Worm (Caenorhabditis elegans) whole organism, late embryonic: ENCODE data around the gene clec-61.

Experiments
- C38D4.7 ChIP-seq: fragments of 200-800 bp; sonication (Bioruptor generic); optimal IDR thresholded peaks from 2 replicates; lab custom pipeline; 2018; ENCODE audit warnings: mild to moderate bottlenecking, missing genetic modification characterization, moderate library complexity, missing compliant biosample characterization
- K02D7.2 ChIP-seq: sonication (generic microtip); optimal IDR thresholded peaks from 2 replicates; lab custom pipeline; 2017; ENCODE audit warnings: mild to moderate bottlenecking, missing genetic modification characterization, missing compliant biosample characterization
- T23F11.4 ChIP-seq: fragments of 200-800 bp; sonication (Bioruptor generic); optimal IDR thresholded peaks from 2 replicates; lab custom pipeline; 2018; ENCODE audit warnings: mild to moderate bottlenecking, missing genetic modification characterization, missing compliant biosample characterization
- Y22D7AL.16 ChIP-seq: sonication (generic microtip); optimal IDR thresholded peaks from 2 replicates; lab custom pipeline; 2016; ENCODE audit warnings: missing genetic modification characterization, missing compliant biosample characterization
- ahr-1 ChIP-seq: sonication (generic microtip); optimal IDR thresholded peaks from 2 replicates; lab custom pipeline; 2016; ENCODE audit warnings: missing genetic modification characterization, missing compliant biosample characterization
- ama-1 ChIP-seq: fragments of 150-350 bp; optimal IDR thresholded peaks from 2 replicates; lab custom pipeline; 2014
- ceh-14 ChIP-seq: sonication (generic microtip); optimal IDR thresholded peaks from 2 replicates; lab custom pipeline; 2016; ENCODE audit warnings: missing genotype, missing genetic modification characterization, missing compliant biosample characterization
- ceh-19 ChIP-seq: fragments of 200-800 bp; sonication (Bioruptor generic); optimal IDR thresholded peaks from 2 replicates; lab custom pipeline; 2018; ENCODE audit warnings: mild to moderate bottlenecking, missing genetic modification characterization, missing compliant biosample characterization
- ceh-2 ChIP-seq: sonication (generic microtip); optimal IDR thresholded peaks from 2 replicates; lab custom pipeline; 2016; ENCODE audit warnings: missing genotype, missing genetic modification characterization, missing compliant biosample characterization
- ceh-24 ChIP-seq: sonication (generic microtip); optimal IDR thresholded peaks from 2 replicates; lab custom pipeline; 2016; ENCODE audit warnings: mild to moderate bottlenecking, missing genetic modification characterization, missing compliant biosample characterization
- ceh-30 ChIP-seq: fragments of 150-350 bp; optimal IDR thresholded peaks from 2 replicates; lab custom pipeline; 2014; ENCODE audit warnings: missing biosample characterization, missing genetic modification characterization
- ceh-48 ChIP-seq: sonication (generic microtip); optimal IDR thresholded peaks from 2 replicates; lab custom pipeline; 2016; ENCODE audit warnings: missing genetic modification characterization, inconsistent platforms, missing compliant biosample characterization
- che-1 ChIP-seq: sonication (generic microtip); optimal IDR thresholded peaks from 2 replicates; lab custom pipeline; 2016; ENCODE audit warnings: mild to moderate bottlenecking, missing genetic modification characterization, missing compliant biosample characterization
- dmd-4 ChIP-seq: sonication (generic microtip); optimal IDR thresholded peaks from 2 replicates; lab custom pipeline; 2016; ENCODE audit warnings: borderline replicate concordance, missing genetic modification characterization, missing compliant biosample characterization
- elt-2 ChIP-seq: sonication (generic microtip); optimal IDR thresholded peaks from 2 replicates; lab custom pipeline; 2016; ENCODE audit warnings: missing genetic modification reagents, missing genetic modification characterization, missing compliant biosample characterization
- elt-4 ChIP-seq: sonication (generic microtip); optimal IDR thresholded peaks from 2 replicates; lab custom pipeline; 2016; ENCODE audit warnings: missing genetic modification characterization, missing compliant biosample characterization
- eyg-1 ChIP-seq: sonication (generic microtip); optimal IDR thresholded peaks from 2 replicates; lab custom pipeline; 2016; ENCODE audit warnings: missing genotype, missing genetic modification characterization, missing compliant biosample characterization
- fkh-10 ChIP-seq: fragments of 150-350 bp; optimal IDR thresholded peaks from 2 replicates; lab custom pipeline; 2014; ENCODE audit warnings: missing biosample characterization, missing genetic modification reagents, missing genetic modification characterization
- gmeb-2 ChIP-seq: sonication (generic microtip); optimal IDR thresholded peaks from 2 replicates; lab custom pipeline; 2016; ENCODE audit warnings: missing genetic modification characterization, inconsistent platforms, missing compliant biosample characterization
- hlh-13 ChIP-seq: fragments of 200-800 bp; sonication (Bioruptor generic); optimal IDR thresholded peaks from 2 replicates; lab custom pipeline; 2018; ENCODE audit warnings: mild to moderate bottlenecking, missing genetic modification characterization, missing compliant biosample characterization
- hlh-15 ChIP-seq: sonication (generic microtip); optimal IDR thresholded peaks from 2 replicates; lab custom pipeline; 2016; ENCODE audit warnings: missing genetic modification characterization, missing compliant biosample characterization
- hlh-30 ChIP-seq: sonication (generic microtip); optimal IDR thresholded peaks from 2 replicates; lab custom pipeline; 2017; ENCODE audit warnings: antibody characterized with exemption, missing genetic modification characterization, missing compliant biosample characterization; ENCODE audit not compliant: insufficient read depth
- hlh-8 ChIP-seq: sonication (generic microtip); optimal IDR thresholded peaks from 2 replicates; lab custom pipeline; 2016; ENCODE audit warnings: missing genotype, missing genetic modification characterization, missing compliant biosample characterization
- lim-6 ChIP-seq: sonication (generic microtip); optimal IDR thresholded peaks from 2 replicates; lab custom pipeline; 2016; ENCODE audit warnings: missing genetic modification characterization, missing compliant biosample characterization
- lin-11 ChIP-seq: fragments of 200-800 bp; sonication (Bioruptor generic); optimal IDR thresholded peaks from 2 replicates; lab custom pipeline; 2018; ENCODE audit warnings: mild to moderate bottlenecking, missing genetic modification characterization, missing compliant biosample characterization
- madf-2 ChIP-seq: sonication (generic microtip); optimal IDR thresholded peaks from 2 replicates; lab custom pipeline; 2017; ENCODE audit warnings: missing genetic modification characterization, missing compliant biosample characterization
- nhr-11 ChIP-seq: fragments of 150-350 bp; optimal IDR thresholded peaks from 2 replicates; lab custom pipeline; 2014; ENCODE audit warnings: missing biosample characterization, missing genetic modification characterization
- npax-4 ChIP-seq: sonication (generic microtip); optimal IDR thresholded peaks from 2 replicates; lab custom pipeline; 2016; ENCODE audit warnings: missing genetic modification characterization, missing compliant biosample characterization
- odd-2 ChIP-seq: sonication (generic microtip); optimal IDR thresholded peaks from 2 replicates; lab custom pipeline; 2017; ENCODE audit warnings: antibody characterized with exemption, mild to moderate bottlenecking, missing genetic modification characterization, missing compliant biosample characterization
- pat-9 ChIP-seq: fragments of 200-800 bp; sonication (Bioruptor generic); optimal IDR thresholded peaks from 2 replicates; lab custom pipeline; 2018; ENCODE audit warnings: mild to moderate bottlenecking, missing genetic modification characterization, moderate library complexity, missing compliant biosample characterization
- pha-4 ChIP-seq: fragments of 150-350 bp; optimal IDR thresholded peaks from 2 replicates; lab custom pipeline; 2018; ENCODE audit warnings: missing biosample characterization, missing genetic modification reagents, missing genetic modification characterization
- ref-2 ChIP-seq: sonication (generic microtip); optimal IDR thresholded peaks from 2 replicates; lab custom pipeline; 2016; ENCODE audit warnings: missing genetic modification characterization, missing compliant biosample characterization
- sdc-2 ChIP-seq: sonication (generic microtip); optimal IDR thresholded peaks from 2 replicates; lab custom pipeline; 2016; ENCODE audit warnings: missing genotype, missing genetic modification characterization, missing compliant biosample characterization
- sox-2 ChIP-seq: fragments of 200-800 bp; sonication (Bioruptor generic); IDR thresholded peaks from 2 replicates; pipeline ENCODE4 v1.3.6; 2022; ENCODE audit warnings: missing genetic modification reagents, missing genetic modification characterization, missing compliant biosample characterization
- tbx-7 ChIP-seq: sonication (generic microtip); optimal IDR thresholded peaks from 2 replicates; lab custom pipeline; 2016; ENCODE audit warnings: missing genotype, missing genetic modification characterization, missing compliant biosample characterization
- ztf-16 ChIP-seq: sonication (generic microtip); optimal IDR thresholded peaks from 2 replicates; lab custom pipeline; 2017; ENCODE audit warnings: missing genetic modification characterization, missing compliant biosample characterization

Gene clec-61

ce11 chrII:10483860-10484259 lies 6.5 kb downstream of the clec-61 start:
- TF ChIP-seq hlh-15, result no peak
- no peak for TF ChIP-seq che-1 (tag; lab: Kevin White, UChicago)
- no peak for TF ChIP-seq elt-2 (tag; lab: Kevin White, UChicago)
- no peak for TF ChIP-seq ceh-24
- no peak for TF ChIP-seq ahr-1 (tag; lab: Kevin White, UChicago)
- TF ChIP-seq dmd-4 (tag; lab: Kevin White, UChicago), result no peak
- TF ChIP-seq ceh-14 (tag; lab: Kevin White, UChicago), result no peak
- no peak for TF ChIP-seq tbx-7 (tag; lab: Kevin White, UChicago)
- TF ChIP-seq eyg-1, result no peak
- TF ChIP-seq Y22D7AL.16, result no peak
- no peak for TF ChIP-seq T23F11.4 (GFP tag; lab: Kevin White, UChicago)
- TF ChIP-seq K02D7.2 (tag; lab: Kevin White, UChicago), result no peak

- TF ChIP-seq ztf-16 (no peak), C38D4.7 (no peak), pha-4 (tag; lab: Kevin White, UChicago) (no peak), sox-2 (GFP tag; lab: Robert Waterston, UW) (no peak), sdc-2 (no peak), ama-1 (lab: Kevin White, UChicago) (no peak), npax-4 (tag; lab: Kevin White, UChicago) (no peak), hlh-13 (GFP tag; lab: Kevin White, UChicago) (no peak), elt-2 (tag; lab: Kevin White, UChicago) (no peak), lin-11 (no peak), fkh-10 (GFP tag; lab: Kevin White, UChicago) (no peak), ceh-2 (tag; lab: Kevin White, UChicago) (no peak), hlh-8 (tag; lab: Kevin White, UChicago) (no peak), odd-2 (tag; lab: Kevin White, UChicago) (no peak), ceh-19 (GFP tag; lab: Kevin White, UChicago) (no peak), ceh-30 (tag; lab: Kevin White, UChicago) (no peak)
These were observed 7.4 kb downstream of the clec-61 start for ce11 chrII:10482899-10483298.

ce11 chrII:10481824-10482556 lies 8.3 kb downstream of the clec-61 start, which contains the start of the genes clec-60 and ZK666.11:
clec-60 (minus strand) TSS chrII:10481874.
ZK666.11 (plus strand) TSS chrII:10482522.
- TF ChIP-seq lim-6 (tag; lab: Kevin White, UChicago), result no peak

- no peak for TF ChIP-seq fkh-10 (GFP tag; lab: Kevin White, UChicago)
- no peak for TF ChIP-seq hlh-30 (tag; lab: Kevin White, UChicago)
- TF ChIP-seq madf-2, result no peak
- TF ChIP-seq pat-9 (tag; lab: Kevin White, UChicago), result no peak
- no peak for TF ChIP-seq ceh-48
- no peak for TF ChIP-seq nhr-11 (tag; lab: Kevin White, UChicago)
- TF ChIP-seq ref-2 (tag; lab: Kevin White, UChicago), result no peak
- TF ChIP-seq gmeb-2 (tag; lab: Kevin White, UChicago), result no peak
- no peak for TF ChIP-seq elt-4 (tag; lab: Kevin White, UChicago)
- no peak for TF ChIP-seq che-1 (tag; lab: Kevin White, UChicago)
- no peak for TF ChIP-seq hlh-8 (tag; lab: Kevin White, UChicago)
These were observed 10.3 kb downstream of the clec-61 start for ce11 chrII:10480043-10480442.
